Fruit fly (Drosophila melanogaster) whole organism, embryonic: ENCODE results near the gene Bacc.

ENCODE experiments used
- Adf1 ChIP-seq: fragments of 200-800 bp; sonication (Bioruptor generic); IDR thresholded peaks from 2 replicates; pipeline ENCODE4 v1.3.6; 2022; ENCODE audit warnings: missing biosample characterization, missing genetic modification characterization
- Atf6 ChIP-seq: fragments of 200-800 bp; sonication (Bioruptor generic); IDR thresholded peaks from 2 replicates; pipeline ENCODE4 v1.3.6; 2022; ENCODE audit warnings: missing biosample characterization, missing genetic modification characterization
- Bgb ChIP-seq: fragments of 200-800 bp; sonication (Bioruptor generic); IDR thresholded peaks from 2 replicates; pipeline ENCODE4 v1.3.6; 2022; ENCODE audit warnings: missing biosample characterization, missing genetic modification characterization; ENCODE audit not compliant: partially characterized antibody
- CG10147 ChIP-seq: fragments of 200-800 bp; sonication (Bioruptor generic); optimal IDR thresholded peaks from 2 replicates; lab custom pipeline; 2019; ENCODE audit warnings: missing biosample characterization, mild to moderate bottlenecking, missing genetic modification characterization, moderate library complexity
- CG11398 ChIP-seq: fragments of 200-800 bp; sonication (Bioruptor generic); optimal IDR thresholded peaks from 2 replicates; lab custom pipeline; 2016; ENCODE audit warnings: missing biosample characterization, missing genetic modification characterization
- CG11504 ChIP-seq: fragments of 200-800 bp; sonication (Bioruptor generic); optimal IDR thresholded peaks from 3 replicates; lab custom pipeline; 2019; ENCODE audit warnings: missing biosample characterization, mild to moderate bottlenecking, missing genetic modification characterization, moderate library complexity
- CG14050 ChIP-seq: fragments of 200-800 bp; sonication (Bioruptor generic); IDR thresholded peaks from 3 replicates; pipeline ENCODE4 v1.3.6; 2022; ENCODE audit warnings: missing biosample characterization, missing genetic modification characterization
- CG1529 ChIP-seq: fragments of 200-800 bp; sonication (Bioruptor generic); optimal IDR thresholded peaks from 3 replicates; lab custom pipeline; 2018; ENCODE audit warnings: missing biosample characterization, missing genetic modification characterization
- CG15696 ChIP-seq: fragments of 200-800 bp; sonication (Bioruptor generic); optimal IDR thresholded peaks from 2 replicates; lab custom pipeline; 2019; ENCODE audit warnings: missing biosample characterization, mild to moderate bottlenecking, missing genetic modification characterization, moderate library complexity
- CG17568 ChIP-seq: fragments of 200-800 bp; sonication (Bioruptor generic); optimal IDR thresholded peaks from 2 replicates; lab custom pipeline; 2018; ENCODE audit warnings: missing biosample characterization, mild to moderate bottlenecking, missing genetic modification characterization, moderate library complexity
- CG3838 ChIP-seq: fragments of 200-800 bp; sonication (Bioruptor generic); optimal IDR thresholded peaks from 3 replicates; lab custom pipeline; 2016; ENCODE audit warnings: missing biosample characterization, missing genetic modification characterization
- CG42726 ChIP-seq: fragments of 200-800 bp; sonication (Bioruptor generic); IDR thresholded peaks from 2 replicates; pipeline ENCODE4 v1.3.6; 2022; ENCODE audit warnings: missing biosample characterization, missing genetic modification characterization; ENCODE audit not compliant: partially characterized antibody
- CG4282 ChIP-seq: fragments of 200-800 bp; sonication (Bioruptor generic); optimal IDR thresholded peaks from 2 replicates; lab custom pipeline; 2016; ENCODE audit warnings: missing biosample characterization, missing genetic modification characterization
- CG4360 ChIP-seq: fragments of 200-800 bp; sonication (Bioruptor generic); IDR thresholded peaks from 2 replicates; pipeline ENCODE4 v1.3.6; 2022; ENCODE audit warnings: missing biosample characterization, missing genetic modification characterization
- CG4404 ChIP-seq: fragments of 200-800 bp; sonication (Bioruptor generic); IDR thresholded peaks from 2 replicates; pipeline ENCODE4 v1.3.6; 2022; ENCODE audit warnings: missing biosample characterization, missing genetic modification characterization
- CG7372 ChIP-seq: fragments of 200-800 bp; sonication (Bioruptor generic); IDR thresholded peaks from 2 replicates; pipeline ENCODE4 v1.3.6; 2022; ENCODE audit warnings: missing biosample characterization, missing genetic modification characterization
- CG9437 ChIP-seq: fragments of 200-800 bp; sonication (Bioruptor generic); optimal IDR thresholded peaks from 2 replicates; lab custom pipeline; 2018; ENCODE audit warnings: missing biosample characterization, mild to moderate bottlenecking, missing genetic modification characterization
- CoRest ChIP-seq: fragments of 200-800 bp; sonication (Bioruptor generic); optimal IDR thresholded peaks from 3 replicates; lab custom pipeline; 2018; ENCODE audit warnings: missing biosample characterization, mild to moderate bottlenecking, missing genetic modification characterization, moderate library complexity
- Dfd ChIP-seq, 2 experiments: fragments of >200 bp; optimal IDR thresholded peaks; 2 replicates each; lab custom pipeline; 2017; ENCODE audit warnings: missing biosample characterization in 2 of 2, missing genetic modification characterization in 2 of 2
- Dp ChIP-seq: fragments of 200-800 bp; sonication (Bioruptor generic); optimal IDR thresholded peaks from 2 replicates; lab custom pipeline; 2018; ENCODE audit warnings: missing biosample characterization, mild to moderate bottlenecking, missing genetic modification characterization, moderate library complexity
- E2f2 ChIP-seq: fragments of 200-800 bp; sonication (Bioruptor generic); IDR thresholded peaks from 2 replicates; pipeline ENCODE4 v1.3.6; 2022; ENCODE audit warnings: missing biosample characterization, missing genetic modification characterization
- Fer1 ChIP-seq: fragments of 200-800 bp; sonication (Bioruptor generic); optimal IDR thresholded peaks from 2 replicates; lab custom pipeline; 2017; ENCODE audit warnings: missing biosample characterization, mild to moderate bottlenecking, missing genetic modification characterization
- HLH3B ChIP-seq: fragments of 200-800 bp; sonication (Bioruptor generic); IDR thresholded peaks from 2 replicates; pipeline ENCODE4 v1.3.6; 2022; ENCODE audit warnings: missing biosample characterization, missing genetic modification characterization
- HLH4C ChIP-seq: fragments of 200-800 bp; sonication (Bioruptor generic); IDR thresholded peaks from 3 replicates; pipeline ENCODE4 v1.3.6; 2022; ENCODE audit warnings: missing biosample characterization, missing genetic modification characterization; ENCODE audit not compliant: partially characterized antibody
- Max ChIP-seq: fragments of 200-800 bp; sonication (Bioruptor generic); optimal IDR thresholded peaks from 2 replicates; lab custom pipeline; 2016; ENCODE audit warnings: missing biosample characterization, mild to moderate bottlenecking, missing genetic modification characterization
- Meics ChIP-seq: fragments of 200-800 bp; sonication (Bioruptor generic); optimal IDR thresholded peaks from 2 replicates; lab custom pipeline; 2017; ENCODE audit warnings: missing biosample characterization, mild to moderate bottlenecking, missing genetic modification characterization
- NfI ChIP-seq: fragments of 200-800 bp; sonication (Bioruptor generic); optimal IDR thresholded peaks from 3 replicates; lab custom pipeline; 2018; ENCODE audit warnings: missing biosample characterization, mild to moderate bottlenecking, missing genetic modification characterization, moderate library complexity
- Ptx1 ChIP-seq: fragments of 200-800 bp; sonication (Bioruptor generic); IDR thresholded peaks from 2 replicates; pipeline ENCODE4 v1.3.6; 2022; ENCODE audit warnings: missing biosample characterization, missing genetic modification characterization
- Ravus ChIP-seq: fragments of 200-800 bp; sonication (Bioruptor generic); IDR thresholded peaks from 2 replicates; pipeline ENCODE4 v1.3.6; 2022; ENCODE audit warnings: missing biosample characterization, missing genetic modification characterization
- Scr ChIP-seq: fragments of 200-800 bp; sonication (Bioruptor generic); IDR thresholded peaks from 2 replicates; pipeline ENCODE4 v1.3.6; 2022; ENCODE audit warnings: missing biosample characterization, missing genetic modification characterization; ENCODE audit not compliant: partially characterized antibody
- Tbp ChIP-seq: fragments of >200 bp; optimal IDR thresholded peaks from 2 replicates; lab custom pipeline; 2018; ENCODE audit warnings: missing biosample characterization, missing genetic modification characterization
- Usf ChIP-seq: fragments of 200-800 bp; sonication (Bioruptor generic); optimal IDR thresholded peaks from 2 replicates; lab custom pipeline; 2017; ENCODE audit warnings: missing genotype, missing biosample characterization, missing genetic modification characterization
- Xbp1 ChIP-seq: fragments of 200-800 bp; sonication (Bioruptor generic); optimal IDR thresholded peaks from 3 replicates; lab custom pipeline; 2016; ENCODE audit warnings: missing biosample characterization, mild to moderate bottlenecking, missing genetic modification characterization
- ase ChIP-seq: fragments of 200-800 bp; sonication (Bioruptor generic); IDR thresholded peaks from 3 replicates; pipeline ENCODE4 v1.3.6; 2022; ENCODE audit warnings: missing biosample characterization, missing genetic modification characterization
- ato ChIP-seq: fragments of 200-800 bp; sonication (Bioruptor generic); IDR thresholded peaks from 2 replicates; pipeline ENCODE4 v1.3.6; 2022; ENCODE audit warnings: missing biosample characterization, missing genetic modification characterization; ENCODE audit not compliant: partially characterized antibody
- cg ChIP-seq: fragments of 200-800 bp; sonication (Bioruptor generic); optimal IDR thresholded peaks from 3 replicates; lab custom pipeline; 2019; ENCODE audit warnings: missing biosample characterization, mild to moderate bottlenecking, missing genetic modification characterization, moderate library complexity
- ci ChIP-seq: fragments of 200-800 bp; sonication (Bioruptor generic); IDR thresholded peaks from 3 replicates; pipeline ENCODE4 v1.3.6; 2022; ENCODE audit warnings: missing biosample characterization, missing genetic modification characterization
- dysf ChIP-seq: fragments of 200-800 bp; sonication (Bioruptor generic); IDR thresholded peaks from 3 replicates; pipeline ENCODE4 v1.3.6; 2022; ENCODE audit warnings: missing biosample characterization, missing genetic modification characterization
- gcm2 ChIP-seq: fragments of 200-800 bp; sonication (Bioruptor generic); optimal IDR thresholded peaks from 2 replicates; lab custom pipeline; 2016; ENCODE audit warnings: missing biosample characterization, missing genetic modification characterization
- gem ChIP-seq: fragments of 200-800 bp; sonication (Bioruptor generic); optimal IDR thresholded peaks from 2 replicates; lab custom pipeline; 2019; ENCODE audit warnings: missing biosample characterization, mild to moderate bottlenecking, missing genetic modification characterization, moderate library complexity
- lov ChIP-seq, 2 experiments: fragments of 200-800 bp in 1 of 2; fragments of >200 bp in 1 of 2; sonication (Bioruptor generic) in 1 of 2; IDR thresholded peaks in 1 of 2; optimal IDR thresholded peaks in 1 of 2; 2 replicates in 1 of 2; 3 replicates in 1 of 2; pipeline versions ENCODE4 v1.3.6 to Lab custom; 2017 to 2022; ENCODE audit warnings: missing biosample characterization in 1 of 2, missing genetic modification characterization in 1 of 2
- mld ChIP-seq: fragments of 200-800 bp; sonication (Bioruptor generic); IDR thresholded peaks from 3 replicates; pipeline ENCODE4 v1.3.6; 2022; ENCODE audit warnings: missing biosample characterization, missing genetic modification characterization; ENCODE audit not compliant: partially characterized antibody
- org-1 ChIP-seq: fragments of 200-800 bp; sonication (Bioruptor generic); optimal IDR thresholded peaks from 2 replicates; lab custom pipeline; 2017; ENCODE audit warnings: missing biosample characterization, missing genetic modification characterization
- prd ChIP-seq, 3 experiments: fragments of >200 bp in 2 of 3; fragments of 200-800 bp in 1 of 3; sonication (Bioruptor generic) in 1 of 3; optimal IDR thresholded peaks in 2 of 3; IDR thresholded peaks in 1 of 3; 2 replicates in 2 of 3; 3 replicates in 1 of 3; pipeline versions ENCODE4 v1.3.6 to Lab custom; 2017 to 2022; ENCODE audit warnings: missing biosample characterization in 1 of 3, missing genetic modification characterization in 1 of 3
- rib ChIP-seq: fragments of 200-800 bp; sonication (Bioruptor generic); IDR thresholded peaks from 2 replicates; pipeline ENCODE4 v1.3.6; 2022; ENCODE audit warnings: missing biosample characterization, missing genetic modification characterization
- row ChIP-seq: fragments of 200-800 bp; sonication (Bioruptor generic); IDR thresholded peaks from 3 replicates; pipeline ENCODE4 v1.3.6; 2022; ENCODE audit warnings: missing biosample characterization, missing genetic modification characterization
- sens ChIP-seq: fragments of 200-800 bp; sonication (Bioruptor generic); peaks from one replicate; lab custom pipeline; 2016; ENCODE audit warnings: missing biosample characterization, missing genetic modification characterization
- sens-2 ChIP-seq: fragments of 200-800 bp; sonication (Bioruptor generic); IDR thresholded peaks from 2 replicates; pipeline ENCODE4 v1.3.6; 2022; ENCODE audit warnings: missing biosample characterization, missing genetic modification characterization
- sob ChIP-seq: fragments of 200-800 bp; sonication (Bioruptor generic); IDR thresholded peaks from 2 replicates; pipeline ENCODE4 v1.3.6; 2022; ENCODE audit warnings: missing biosample characterization, missing genetic modification characterization
- trem ChIP-seq: fragments of 200-800 bp; optimal IDR thresholded peaks from 3 replicates; lab custom pipeline; 2019; ENCODE audit warnings: missing biosample characterization, mild to moderate bottlenecking, missing genetic modification characterization, moderate library complexity
- zen ChIP-seq: fragments of 200-800 bp; sonication (Bioruptor generic); optimal IDR thresholded peaks from 3 replicates; lab custom pipeline; 2018; ENCODE audit warnings: missing biosample characterization, mild to moderate bottlenecking, missing genetic modification characterization, moderate library complexity

Gene Bacc

dm6 chr2L:2724459-2724858 lies 27.8 kb upstream of the Bacc start (continued):
- TF ChIP-seq E2f2 (GFP tag; lab: Robert Waterston, UW) (no peak), org-1 (no peak), trem (tag; lab: Kevin White, UChicago) (peak; percentile 6), CG9437 (GFP tag; lab: Kevin White, UChicago) (peak; percentile 99), CoRest (tag; lab: Kevin White, UChicago) (peak; percentile 13), cg (no peak), ase (no peak), Ravus (GFP tag; lab: Robert Waterston, UW) (no peak), mld (GFP tag; lab: Robert Waterston, UW) (no peak), Tbp (GFP tag; lab: Kevin White, UChicago) (no peak), CG4404 (GFP tag; lab: Robert Waterston, UW) (no peak), Bgb (GFP tag; lab: Robert Waterston, UW) (peak; percentile 52; the same call in 1 of the 2 replicates), sob (no peak), Dfd (GFP tag; optimal IDR thresholded peaks at IDR 0.05; lab: Kevin White, UChicago) (no peak), ci (GFP tag; lab: Robert Waterston, UW) (no peak), CG1529 (no peak), rib (no peak), lov (optimal IDR thresholded peaks at IDR 0.05; lab: Kevin White, UChicago) (no peak), lov (GFP tag; IDR thresholded peaks at IDR 0.05; lab: Robert Waterston, UW) (no peak), gcm2 (GFP tag; lab: Kevin White, UChicago) (no peak), Dp (GFP tag; lab: Kevin White, UChicago) (no peak), row (GFP tag; lab: Robert Waterston, UW) (peak; percentile 19; the same call in 1 of the 3 replicates), CG15696 (tag; lab: Kevin White, UChicago) (no peak), prd (optimal IDR thresholded peaks at IDR 0.05; lab: Kevin White, UChicago) (no peak), prd (GFP tag; IDR thresholded peaks at IDR 0.05; lab: Robert Waterston, UW) (no peak), Usf (GFP tag; lab: Kevin White, UChicago) (no peak), Scr (GFP tag; lab: Robert Waterston, UW) (no peak), zen (tag; lab: Kevin White, UChicago) (peak; percentile 6), CG11398 (no peak), Meics (GFP tag; lab: Kevin White, UChicago) (no peak), NfI (GFP tag; lab: Kevin White, UChicago) (no peak), CG3838 (GFP tag; lab: Kevin White, UChicago) (no peak), CG7372 (GFP tag; lab: Robert Waterston, UW) (peak; percentile 84), HLH3B (GFP tag; lab: Robert Waterston, UW) (no peak), Xbp1 (GFP tag; lab: Kevin White, UChicago) (no peak), CG42726 (no peak), CG4360 (GFP tag; lab: Robert Waterston, UW) (no peak), CG11504 (tag; lab: Kevin White, UChicago) (peak; percentile 19), HLH4C (GFP tag; lab: Robert Waterston, UW) (no peak), CG10147 (GFP tag; lab: Kevin White, UChicago) (no peak), sens (GFP tag; lab: Kevin White, UChicago) (no peak), Adf1 (GFP tag; lab: Robert Waterston, UW) (no peak), Atf6 (GFP tag; lab: Robert Waterston, UW) (no peak), ato (GFP tag; lab: Robert Waterston, UW) (no peak), Fer1 (GFP tag; lab: Kevin White, UChicago) (no peak), Ptx1 (GFP tag; lab: Robert Waterston, UW) (no peak), CG4282 (GFP tag; lab: Kevin White, UChicago) (no peak), CG17568 (no peak), gem (tag; lab: Kevin White, UChicago) (peak; percentile 6), Max (no peak), sens-2 (GFP tag; lab: Robert Waterston, UW) (no peak), CG14050 (GFP tag; lab: Robert Waterston, UW) (no peak), dysf (GFP tag; lab: Robert Waterston, UW) (no peak)
